Fruit fly (Drosophila melanogaster) whole organism, embryonic: Measurements from ENCODE around the gene CG46311.

Experiments used
- Bgb ChIP-seq: fragments of 200-800 bp; sonication (Bioruptor generic); IDR thresholded peaks from 2 replicates; pipeline ENCODE4 v1.3.6; 2022; ENCODE audit warnings: missing biosample characterization, missing genetic modification characterization; ENCODE audit not compliant: partially characterized antibody
- CG1024 ChIP-seq: fragments of 200-800 bp; sonication (Bioruptor generic); IDR thresholded peaks from 2 replicates; pipeline ENCODE4 v1.3.6; 2022; ENCODE audit warnings: missing biosample characterization, missing genetic modification characterization
- CG10431 ChIP-seq: fragments of 200-800 bp; sonication (Bioruptor generic); optimal IDR thresholded peaks from 3 replicates; lab custom pipeline; 2018; ENCODE audit warnings: missing biosample characterization, mild to moderate bottlenecking, missing genetic modification characterization
- CG10654 ChIP-seq: fragments of 200-800 bp; sonication (Bioruptor generic); optimal IDR thresholded peaks from 2 replicates; lab custom pipeline; 2016; ENCODE audit warnings: missing biosample characterization, missing genetic modification characterization
- CG12769 ChIP-seq: fragments of 200-800 bp; sonication (Bioruptor generic); optimal IDR thresholded peaks from 2 replicates; lab custom pipeline; 2019; ENCODE audit warnings: missing biosample characterization, mild to moderate bottlenecking, missing genetic modification characterization, moderate library complexity
- CG14050 ChIP-seq: fragments of 200-800 bp; sonication (Bioruptor generic); IDR thresholded peaks from 3 replicates; pipeline ENCODE4 v1.3.6; 2022; ENCODE audit warnings: missing biosample characterization, missing genetic modification characterization
- CG14441 ChIP-seq: fragments of 200-800 bp; sonication (Bioruptor generic); IDR thresholded peaks from 2 replicates; pipeline ENCODE4 v1.3.6; 2022; ENCODE audit warnings: missing biosample characterization, missing genetic modification characterization
- CG14667 ChIP-seq: fragments of 200-800 bp; sonication (Bioruptor generic); IDR thresholded peaks from 2 replicates; pipeline ENCODE4 v1.3.6; 2022; ENCODE audit warnings: missing biosample characterization, missing genetic modification characterization
- CG14860 ChIP-seq: fragments of 200-800 bp; sonication (Bioruptor generic); IDR thresholded peaks from 3 replicates; pipeline ENCODE4 v1.3.6; 2022; ENCODE audit warnings: missing biosample characterization, missing genetic modification characterization; ENCODE audit not compliant: partially characterized antibody
- CG15601 ChIP-seq: fragments of 200-800 bp; sonication (Bioruptor generic); optimal IDR thresholded peaks from 3 replicates; lab custom pipeline; 2019; ENCODE audit warnings: missing biosample characterization, mild to moderate bottlenecking, missing genetic modification characterization, moderate library complexity
- CG17568 ChIP-seq: fragments of 200-800 bp; sonication (Bioruptor generic); optimal IDR thresholded peaks from 2 replicates; lab custom pipeline; 2018; ENCODE audit warnings: missing biosample characterization, mild to moderate bottlenecking, missing genetic modification characterization, moderate library complexity
- CG18262 ChIP-seq: fragments of 200-800 bp; optimal IDR thresholded peaks from 3 replicates; lab custom pipeline; 2019; ENCODE audit warnings: missing biosample characterization, mild to moderate bottlenecking, missing genetic modification characterization, moderate library complexity
- CG2199 ChIP-seq: fragments of 200-800 bp; sonication (Bioruptor generic); IDR thresholded peaks from 3 replicates; pipeline ENCODE4 v1.3.6; 2022; ENCODE audit warnings: missing biosample characterization, missing genetic modification characterization
- CG30403 ChIP-seq: fragments of 200-800 bp; sonication (Bioruptor generic); optimal IDR thresholded peaks from 3 replicates; lab custom pipeline; 2016; ENCODE audit warnings: missing biosample characterization, missing genetic modification characterization
- CG3995 ChIP-seq: fragments of 200-800 bp; sonication (Bioruptor generic); optimal IDR thresholded peaks from 3 replicates; lab custom pipeline; 2016; ENCODE audit warnings: missing biosample characterization, missing genetic modification characterization
- CG4360 ChIP-seq: fragments of 200-800 bp; sonication (Bioruptor generic); IDR thresholded peaks from 2 replicates; pipeline ENCODE4 v1.3.6; 2022; ENCODE audit warnings: missing biosample characterization, missing genetic modification characterization
- CG4424 ChIP-seq: fragments of 200-800 bp; sonication (Bioruptor generic); optimal IDR thresholded peaks from 3 replicates; lab custom pipeline; 2016; ENCODE audit warnings: missing biosample characterization, missing genetic modification characterization
- CG6683 ChIP-seq: fragments of 200-800 bp; sonication (Bioruptor generic); optimal IDR thresholded peaks from 2 replicates; lab custom pipeline; 2017; ENCODE audit warnings: missing biosample characterization, mild to moderate bottlenecking, missing genetic modification characterization, missing genetic modification reagents
- CG7556 ChIP-seq: fragments of 200-800 bp; sonication (Bioruptor generic); optimal IDR thresholded peaks from 2 replicates; lab custom pipeline; 2017; ENCODE audit warnings: missing biosample characterization, mild to moderate bottlenecking, missing genetic modification characterization
- CG7928 ChIP-seq: fragments of 200-800 bp; sonication (Bioruptor generic); optimal IDR thresholded peaks from 2 replicates; lab custom pipeline; 2017; ENCODE audit warnings: missing biosample characterization, mild to moderate bottlenecking, missing genetic modification characterization
- CG8924 ChIP-seq: fragments of 200-800 bp; optimal IDR thresholded peaks from 3 replicates; lab custom pipeline; 2019; ENCODE audit warnings: missing biosample characterization, mild to moderate bottlenecking, missing genetic modification characterization, moderate library complexity
- Doc3 ChIP-seq: fragments of 200-800 bp; sonication (Bioruptor generic); IDR thresholded peaks from 3 replicates; pipeline ENCODE4 v1.3.6; 2022; ENCODE audit warnings: missing biosample characterization, missing genetic modification characterization; ENCODE audit not compliant: partially characterized antibody
- Elba2 ChIP-seq: fragments of 200-800 bp; sonication (Bioruptor generic); optimal IDR thresholded peaks from 3 replicates; lab custom pipeline; 2016; ENCODE audit warnings: missing biosample characterization, missing genetic modification characterization
- Hr78 ChIP-seq, 2 experiments: fragments of 200-800 bp in 1 of 2; fragments of >200 bp in 1 of 2; sonication (Bioruptor generic) in 1 of 2; optimal IDR thresholded peaks; 2 replicates each; lab custom pipeline; 2017 to 2019; ENCODE audit warnings: missing biosample characterization in 2 of 2, missing genetic modification characterization in 2 of 2, mild to moderate bottlenecking in 1 of 2, moderate library complexity in 1 of 2
- Lhr ChIP-seq: fragments of 200-800 bp; sonication (Bioruptor generic); optimal IDR thresholded peaks from 3 replicates; lab custom pipeline; 2017; ENCODE audit warnings: mild to moderate bottlenecking, missing biosample characterization, missing genetic modification reagents, missing genetic modification characterization
- Myb ChIP-seq: fragments of 200-800 bp; sonication (Bioruptor generic); optimal IDR thresholded peaks from 2 replicates; lab custom pipeline; 2016; ENCODE audit warnings: missing biosample characterization, missing genetic modification characterization
- NC2β ChIP-seq: fragments of 200-800 bp; sonication (Bioruptor generic); optimal IDR thresholded peaks from 2 replicates; lab custom pipeline; 2016; ENCODE audit warnings: missing biosample characterization, missing genetic modification characterization
- Poxn ChIP-seq: fragments of 200-800 bp; sonication (Bioruptor generic); IDR thresholded peaks from 2 replicates; pipeline ENCODE4 v1.3.6; 2022; ENCODE audit warnings: missing biosample characterization, missing genetic modification characterization
- Spps ChIP-seq: fragments of 200-800 bp; sonication (Bioruptor generic); optimal IDR thresholded peaks from 2 replicates; lab custom pipeline; 2018; ENCODE audit warnings: missing biosample characterization, mild to moderate bottlenecking, missing genetic modification characterization
- ap ChIP-seq: fragments of 200-800 bp; sonication (Bioruptor generic); IDR thresholded peaks from 2 replicates; pipeline ENCODE4 v1.3.6; 2022; ENCODE audit warnings: missing biosample characterization, missing genetic modification characterization
- ara ChIP-seq: fragments of 200-800 bp; sonication (Bioruptor generic); IDR thresholded peaks from 2 replicates; pipeline ENCODE4 v1.3.6; 2022; ENCODE audit warnings: missing biosample characterization, missing genetic modification characterization
- dysf ChIP-seq: fragments of 200-800 bp; sonication (Bioruptor generic); IDR thresholded peaks from 3 replicates; pipeline ENCODE4 v1.3.6; 2022; ENCODE audit warnings: missing biosample characterization, missing genetic modification characterization
- exex ChIP-seq: fragments of 200-800 bp; sonication (Bioruptor generic); optimal IDR thresholded peaks from 4 replicates; lab custom pipeline; 2018; ENCODE audit warnings: missing biosample characterization, mild to moderate bottlenecking, missing genetic modification characterization, moderate library complexity
- eyg ChIP-seq: fragments of 200-800 bp; sonication (Bioruptor generic); optimal IDR thresholded peaks from 3 replicates; lab custom pipeline; 2016; ENCODE audit warnings: missing biosample characterization, missing genetic modification characterization
- gfzf ChIP-seq: fragments of 200-800 bp; sonication (Bioruptor generic); optimal IDR thresholded peaks from 2 replicates; lab custom pipeline; 2016; ENCODE audit warnings: missing biosample characterization, mild to moderate bottlenecking, missing genetic modification characterization, moderate library complexity
- gro ChIP-seq: fragments of 200-800 bp; sonication (Bioruptor generic); optimal IDR thresholded peaks from 2 replicates; lab custom pipeline; 2016; ENCODE audit warnings: missing biosample characterization, missing genetic modification characterization
- gsb ChIP-seq: fragments of 200-800 bp; sonication (Bioruptor generic); IDR thresholded peaks from 2 replicates; pipeline ENCODE4 v1.3.6; 2022; ENCODE audit warnings: missing biosample characterization, missing genetic modification characterization
- hbn ChIP-seq: fragments of 200-800 bp; sonication (Bioruptor generic); IDR thresholded peaks from 2 replicates; pipeline ENCODE4 v1.3.6; 2022; ENCODE audit warnings: missing biosample characterization, missing genetic modification characterization; ENCODE audit not compliant: partially characterized antibody
- nerfin-2 ChIP-seq: fragments of 200-800 bp; sonication (Bioruptor generic); IDR thresholded peaks from 2 replicates; pipeline ENCODE4 v1.3.6; 2022; ENCODE audit warnings: missing biosample characterization, missing genetic modification characterization; ENCODE audit not compliant: partially characterized antibody
- pb ChIP-seq: fragments of 200-800 bp; sonication (Bioruptor generic); optimal IDR thresholded peaks from 3 replicates; lab custom pipeline; 2016; ENCODE audit warnings: missing biosample characterization, missing genetic modification characterization
- pros ChIP-seq: fragments of 200-800 bp; sonication (Bioruptor generic); optimal IDR thresholded peaks from 3 replicates; lab custom pipeline; 2019; ENCODE audit warnings: missing biosample characterization, mild to moderate bottlenecking, missing genetic modification characterization, moderate library complexity
- ro ChIP-seq: fragments of 200-800 bp; sonication (Bioruptor generic); IDR thresholded peaks from 2 replicates; pipeline ENCODE4 v1.3.6; 2022; ENCODE audit warnings: missing biosample characterization, missing genetic modification characterization
- sd ChIP-seq: fragments of 200-800 bp; sonication (Bioruptor generic); optimal IDR thresholded peaks from 3 replicates; lab custom pipeline; 2018; ENCODE audit warnings: missing biosample characterization, mild to moderate bottlenecking, missing genetic modification characterization, moderate library complexity
- slou ChIP-seq: fragments of 200-800 bp; sonication (Bioruptor generic); optimal IDR thresholded peaks from 3 replicates; lab custom pipeline; 2016; ENCODE audit warnings: missing biosample characterization, missing genetic modification characterization
- slp2 ChIP-seq: fragments of 200-800 bp; sonication (Bioruptor generic); optimal IDR thresholded peaks from 2 replicates; lab custom pipeline; 2016; ENCODE audit warnings: missing biosample characterization, missing genetic modification characterization
- sug ChIP-seq: fragments of 200-800 bp; optimal IDR thresholded peaks from 2 replicates; lab custom pipeline; 2019; ENCODE audit warnings: missing biosample characterization, mild to moderate bottlenecking, missing genetic modification characterization, moderate library complexity
- tll ChIP-seq, 2 experiments: fragments of 200-800 bp in 1 of 2; fragments of >200 bp in 1 of 2; sonication (Bioruptor generic) in 1 of 2; optimal IDR thresholded peaks; 2 replicates each; lab custom pipeline; 2017 to 2019; ENCODE audit warnings: missing biosample characterization in 2 of 2, missing genetic modification characterization in 2 of 2, mild to moderate bottlenecking in 1 of 2, moderate library complexity in 1 of 2
- tup ChIP-seq: fragments of 200-800 bp; sonication (Bioruptor generic); optimal IDR thresholded peaks from 2 replicates; lab custom pipeline; 2016; ENCODE audit warnings: missing biosample characterization, mild to moderate bottlenecking, missing genetic modification characterization, moderate library complexity
- twi ChIP-seq: fragments of 200-800 bp; optimal IDR thresholded peaks from 2 replicates; lab custom pipeline; 2019; ENCODE audit warnings: missing biosample characterization, mild to moderate bottlenecking, missing genetic modification characterization, moderate library complexity
- yki ChIP-seq: fragments of >200 bp; optimal IDR thresholded peaks from 3 replicates; lab custom pipeline; 2018

Gene CG46311

dm6 chrX:13624334-13625079, 60.9 kb downstream of the CG46311 start, which contains the start of the genes CG2691 and NFAT (continued):
- TF ChIP-seq Elba2 (GFP tag; lab: Kevin White, UChicago), result no peak
- TF ChIP-seq CG17568 (GFP tag; lab: Kevin White, UChicago), result no peak
- peak; percentile 6 for TF ChIP-seq CG30403 (GFP tag; lab: Kevin White, UChicago)
- TF ChIP-seq slou (GFP tag; lab: Kevin White, UChicago), result no peak
- no peak for TF ChIP-seq gro (GFP tag; lab: Kevin White, UChicago)
- no peak for TF ChIP-seq Poxn
- TF ChIP-seq tll (GFP tag; optimal IDR thresholded peaks at IDR 0.05; lab: Kevin White, UChicago), result peak in 1 of 2 experiments; percentile 4
- TF ChIP-seq Bgb (GFP tag; lab: Robert Waterston, UW), result peak; percentile 69
- no peak for TF ChIP-seq slp2 (GFP tag; lab: Kevin White, UChicago)
- no peak for TF ChIP-seq CG10654 (GFP tag; lab: Kevin White, UChicago)
- no peak for TF ChIP-seq gsb
- TF ChIP-seq ap (GFP tag; lab: Robert Waterston, UW), result no peak
- no peak for TF ChIP-seq tup (GFP tag; lab: Kevin White, UChicago)
- TF ChIP-seq Doc3 (GFP tag; lab: Robert Waterston, UW), result peak; percentile 56; the same call in 1 of the 3 replicates
- TF ChIP-seq eyg (GFP tag; lab: Kevin White, UChicago), result no peak
- no peak for TF ChIP-seq CG4360 (GFP tag; lab: Robert Waterston, UW)
- TF ChIP-seq Spps (tag; lab: Kevin White, UChicago), result no peak
- TF ChIP-seq Hr78 (GFP tag; optimal IDR thresholded peaks at IDR 0.05; lab: Kevin White, UChicago), result no peak
- peak; percentile 99 for TF ChIP-seq sd (tag; lab: Kevin White, UChicago)
- TF ChIP-seq dysf (GFP tag; lab: Robert Waterston, UW), result no peak
- no peak for TF ChIP-seq CG15601
- TF ChIP-seq twi, result peak; percentile 5
- TF ChIP-seq CG14667 (GFP tag; lab: Robert Waterston, UW), result no peak
- peak; percentile 5 for TF ChIP-seq NC2β (GFP tag; lab: Kevin White, UChicago)
- peak; percentile 1 for TF ChIP-seq exex
- peak; percentile 8 for TF ChIP-seq CG12769 (tag; lab: Kevin White, UChicago)
- peak; percentile 49 for TF ChIP-seq Lhr (GFP tag; lab: Kevin White, UChicago)
- TF ChIP-seq sug, result no peak
- peak; percentile 51 for TF ChIP-seq gfzf (GFP tag; lab: Kevin White, UChicago)
- no peak for TF ChIP-seq CG7556 (GFP tag; lab: Kevin White, UChicago)
- no peak for TF ChIP-seq yki (lab: Kevin White, UChicago)
- TF ChIP-seq hbn (GFP tag; lab: Robert Waterston, UW), result no peak
- TF ChIP-seq pb (GFP tag; lab: Kevin White, UChicago), result no peak
- no peak for TF ChIP-seq CG14441 (GFP tag; lab: Robert Waterston, UW)
- peak; percentile 7 for TF ChIP-seq CG4424
- no peak for TF ChIP-seq ara (GFP tag; lab: Robert Waterston, UW)
- TF ChIP-seq CG18262 (tag; lab: Kevin White, UChicago), result no peak
- TF ChIP-seq CG1024, result no peak
- TF ChIP-seq CG7928 (GFP tag; lab: Kevin White, UChicago), result no peak
- no peak for TF ChIP-seq CG14050 (GFP tag; lab: Robert Waterston, UW)
- TF ChIP-seq Myb, result no peak
- no peak for TF ChIP-seq nerfin-2 (GFP tag; lab: Robert Waterston, UW)
- TF ChIP-seq CG8924 (tag; lab: Kevin White, UChicago), result peak; percentile 87
- TF ChIP-seq CG14860, result peak; percentile 61; the same call in 2 of the 3 replicates
- TF ChIP-seq pros (GFP tag; lab: Kevin White, UChicago), result no peak
- TF ChIP-seq CG6683 (GFP tag; lab: Kevin White, UChicago), result no peak
- no peak for TF ChIP-seq ro
- no peak for TF ChIP-seq CG10431 (GFP tag; lab: Kevin White, UChicago)
- TF ChIP-seq CG3995, result no peak
- TF ChIP-seq CG2199 (GFP tag; lab: Robert Waterston, UW), result no peak; the same call in 2 of the 3 replicates
